Worm (Caenorhabditis elegans): ENCODE data around the gene fipr-10.

fipr-10 gene

DNA sequence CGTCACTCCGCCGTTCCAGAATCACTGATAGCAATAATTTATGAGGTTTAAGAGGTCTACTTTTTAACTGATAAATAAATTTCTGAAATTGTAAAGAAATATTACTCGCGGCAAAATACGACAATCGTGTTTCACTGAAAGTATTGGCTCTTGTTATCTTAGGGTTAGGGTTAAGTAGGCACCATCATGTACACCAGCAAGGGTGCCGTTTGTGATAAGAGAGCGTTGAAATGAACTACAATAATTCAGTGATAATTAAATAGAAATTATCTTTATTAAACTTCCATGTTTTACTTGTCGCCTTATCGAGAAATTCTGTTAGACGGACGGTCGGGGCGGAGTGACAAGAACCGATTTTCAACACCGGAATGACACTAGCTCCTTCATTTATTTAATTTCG, 11.7 kb downstream of the fipr-10 start:
- TF ChIP-seq grh-1 (GFP tag; IDR thresholded peaks at IDR 0.05) (no peak), lin-13 (GFP tag; optimal IDR thresholded peaks at IDR 0.05) (no peak), nhr-19 (GFP tag; conservative IDR thresholded peaks at IDR 0.05) (no peak), mep-1 (tag; optimal IDR thresholded peaks at IDR 0.05) (no peak), C04F5.9 (tag; optimal IDR thresholded peaks at IDR 0.05) (no peak), lin-35 (GFP tag; optimal IDR thresholded peaks at IDR 0.05) (no peak), lin-14 (GFP tag; optimal IDR thresholded peaks at IDR 0.05) (no peak), pqm-1 (tag; optimal IDR thresholded peaks at IDR 0.05) (peak; percentile 39), blmp-1 (tag; optimal IDR thresholded peaks at IDR 0.05) (no peak), fkh-8 (tag; optimal IDR thresholded peaks at IDR 0.05) (no peak), ceh-63 (GFP tag; optimal IDR thresholded peaks at IDR 0.05) (no peak), alr-1 (tag; optimal IDR thresholded peaks at IDR 0.05; ENCODE audit: borderline replicate concordance) (no peak), pag-3 (tag; optimal IDR thresholded peaks at IDR 0.05; ENCODE audit: borderline replicate concordance, insufficient read depth) (no peak), isw-1 (GFP tag; IDR thresholded peaks at IDR 0.05) (no peak), ceh-8 (GFP tag; optimal IDR thresholded peaks at IDR 0.05) (no peak), ceh-82 (tag; optimal IDR thresholded peaks at IDR 0.05) (no peak), mdl-1 (tag; optimal IDR thresholded peaks at IDR 0.05) (no peak), ama-1 (optimal IDR thresholded peaks at IDR 0.05) (no peak), sptf-1 (tag; optimal IDR thresholded peaks at IDR 0.05) (no peak), egl-13 (tag; optimal IDR thresholded peaks at IDR 0.05) (no peak), skn-1 (tag; optimal IDR thresholded peaks at IDR 0.05) (no peak), nhr-90 (tag; optimal IDR thresholded peaks at IDR 0.05; ENCODE audit: poor library complexity) (peak; percentile 19), C34B4.2 (tag; optimal IDR thresholded peaks at IDR 0.05) (no peak), jun-1 (tag; optimal IDR thresholded peaks at IDR 0.05) (peak; percentile 43), unc-130 (tag; optimal IDR thresholded peaks at IDR 0.05) (no peak), nhr-20 (tag; optimal IDR thresholded peaks at IDR 0.05) (no peak), vab-15 (tag; optimal IDR thresholded peaks at IDR 0.05) (no peak), irx-1 (tag; optimal IDR thresholded peaks at IDR 0.05) (no peak), lsy-2 (tag; optimal IDR thresholded peaks at IDR 0.05) (no peak), fos-1 (tag; optimal IDR thresholded peaks at IDR 0.05) (no peak), hpl-2 (GFP tag; optimal IDR thresholded peaks at IDR 0.05) (no peak), lir-3 (tag; optimal IDR thresholded peaks at IDR 0.05; ENCODE audit: poor library complexity) (no peak), nhr-84 (tag; optimal IDR thresholded peaks at IDR 0.05) (no peak), tbx-2 (tag; optimal IDR thresholded peaks at IDR 0.05) (no peak), nhr-47 (tag; optimal IDR thresholded peaks at IDR 0.05) (no peak), rnt-1 (tag; optimal IDR thresholded peaks at IDR 0.05) (no peak), Y116A8C.19 (tag; optimal IDR thresholded peaks at IDR 0.05; ENCODE audit: borderline replicate concordance) (no peak), ceh-90 (tag; optimal IDR thresholded peaks at IDR 0.05) (no peak), sup-37 (GFP tag; optimal IDR thresholded peaks at IDR 0.05) (no peak), nhr-71 (tag; optimal IDR thresholded peaks at IDR 0.05) (peak; percentile 2), ztf-11 (tag; optimal IDR thresholded peaks at IDR 0.05) (no peak), unc-86 (tag; optimal IDR thresholded peaks at IDR 0.05) (no peak), fkh-10 (GFP tag; optimal IDR thresholded peaks at IDR 0.05) (no peak), elt-2 (tag; optimal IDR thresholded peaks at IDR 0.05) (peak; percentile 96), mef-2 (tag; optimal IDR thresholded peaks at IDR 0.05) (no peak), efl-1 (optimal IDR thresholded peaks at IDR 0.05) (no peak), efl-1 (GFP tag; optimal IDR thresholded peaks at IDR 0.05 in 1 of 2) (peak in 1 of 2 experiments; percentile 27), C16A3.4 (tag; optimal IDR thresholded peaks at IDR 0.05) (no peak), unc-30 (tag; optimal IDR thresholded peaks at IDR 0.05) (no peak), aha-1 (tag; optimal IDR thresholded peaks at IDR 0.05) (no peak), nhr-76 (tag; optimal IDR thresholded peaks at IDR 0.05) (no peak), ceh-88 (GFP tag; IDR thresholded peaks at IDR 0.05) (no peak)

Data from whole organism, L1 larva.